Worm (Caenorhabditis elegans): ENCODE measurements around the gene col-109.

DNA sequence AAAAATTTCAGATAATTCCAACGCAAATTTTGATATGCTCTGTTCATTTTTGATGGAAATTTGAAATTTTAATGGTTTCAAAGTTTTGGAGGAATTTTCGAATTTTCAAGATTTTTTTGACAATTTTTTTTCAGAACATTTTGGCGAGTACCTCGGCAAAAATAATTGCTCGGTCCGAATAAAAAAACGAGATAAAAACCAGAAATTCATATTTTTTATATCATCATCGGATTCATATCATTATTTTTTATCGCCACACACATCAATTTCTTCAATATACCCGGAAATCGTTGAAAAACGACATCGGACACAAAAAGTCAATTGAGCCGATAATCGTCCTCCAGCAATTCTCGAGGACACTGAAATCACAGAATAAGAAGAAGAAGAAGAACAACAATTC, 28.3 kb downstream of the col-109 start:
- TF ChIP-seq tbx-2 (tag; optimal IDR thresholded peaks at IDR 0.05): no peak
- TF ChIP-seq pat-9 (tag; optimal IDR thresholded peaks at IDR 0.05): no peak

Measured in whole organism, late embryonic.